Fruit fly (Drosophila melanogaster) whole organism, prepupa: ENCODE results near the gene CG34266.

ENCODE experiments used
- Blimp-1 ChIP-seq: fragments of 200-800 bp; sonication (Bioruptor generic); optimal IDR thresholded peaks from 3 replicates; lab custom pipeline; 2017; ENCODE audit warnings: missing biosample characterization, missing genetic modification characterization, mild to moderate bottlenecking, moderate library complexity, missing genetic modification reagents
- CG10631 ChIP-seq: fragments of 200-800 bp; sonication (Bioruptor generic); optimal IDR thresholded peaks from 2 replicates; lab custom pipeline; 2016; ENCODE audit warnings: missing biosample characterization, missing genetic modification characterization
- CG10669 ChIP-seq: fragments of 200-800 bp; sonication (Bioruptor generic); optimal IDR thresholded peaks from 3 replicates; lab custom pipeline; 2018; ENCODE audit warnings: missing biosample characterization, mild to moderate bottlenecking, missing genetic modification characterization, moderate library complexity
- CG11762 ChIP-seq: fragments of 200-800 bp; sonication (Bioruptor generic); optimal IDR thresholded peaks from 3 replicates; lab custom pipeline; 2016; ENCODE audit warnings: missing biosample characterization, missing genetic modification characterization; ENCODE audit not compliant: insufficient read depth
- CG11902 ChIP-seq: fragments of 200-800 bp; sonication (Bioruptor generic); optimal IDR thresholded peaks from 3 replicates; lab custom pipeline; 2016; ENCODE audit warnings: missing biosample characterization, missing genetic modification characterization
- CG15336 ChIP-seq: fragments of 200-800 bp; sonication (Bioruptor generic); IDR thresholded peaks from 2 replicates; pipeline ENCODE4 v1.3.6; 2022; ENCODE audit warnings: missing biosample characterization, missing genetic modification characterization
- CG1621 ChIP-seq: fragments of 200-800 bp; sonication (Bioruptor generic); optimal IDR thresholded peaks from 3 replicates; lab custom pipeline; 2018; ENCODE audit warnings: missing biosample characterization, mild to moderate bottlenecking, missing genetic modification characterization
- CG16779 ChIP-seq: fragments of 200-800 bp; sonication (Bioruptor generic); optimal IDR thresholded peaks from 3 replicates; lab custom pipeline; 2017; ENCODE audit warnings: missing biosample characterization, mild to moderate bottlenecking, missing genetic modification characterization
- CG3032 ChIP-seq: fragments of 200-800 bp; optimal IDR thresholded peaks from 2 replicates; lab custom pipeline; 2019; ENCODE audit warnings: missing biosample characterization, mild to moderate bottlenecking, missing genetic modification characterization, moderate library complexity
- CG31627 ChIP-seq: fragments of 200-800 bp; sonication (Bioruptor generic); optimal IDR thresholded peaks from 3 replicates; lab custom pipeline; 2016; ENCODE audit warnings: missing biosample characterization, missing genetic modification characterization
- CG32006 ChIP-seq: fragments of 200-800 bp; sonication (Bioruptor generic); optimal IDR thresholded peaks from 3 replicates; lab custom pipeline; 2017; ENCODE audit warnings: missing biosample characterization, mild to moderate bottlenecking, missing genetic modification characterization
- CG34406 ChIP-seq: fragments of 200-800 bp; sonication (Bioruptor generic); optimal IDR thresholded peaks from 3 replicates; lab custom pipeline; 2016; ENCODE audit warnings: missing biosample characterization, missing genetic modification characterization
- CG3919 ChIP-seq: fragments of 200-800 bp; sonication (Bioruptor generic); optimal IDR thresholded peaks from 3 replicates; lab custom pipeline; 2016; ENCODE audit warnings: missing biosample characterization, missing genetic modification characterization
- CG6163 ChIP-seq: fragments of 200-800 bp; sonication (Bioruptor generic); IDR thresholded peaks from 3 replicates; pipeline ENCODE4 v1.3.6; 2022; ENCODE audit warnings: missing biosample characterization, missing genetic modification characterization
- CG6276 ChIP-seq: fragments of 200-800 bp; sonication (Bioruptor generic); optimal IDR thresholded peaks from 2 replicates; lab custom pipeline; 2017; ENCODE audit warnings: missing biosample characterization, mild to moderate bottlenecking, missing genetic modification characterization
- CG6808 ChIP-seq: fragments of 200-800 bp; sonication (Bioruptor generic); optimal IDR thresholded peaks from 3 replicates; lab custom pipeline; 2017; ENCODE audit warnings: missing biosample characterization, missing genetic modification characterization, mild to moderate bottlenecking, moderate library complexity, missing genetic modification reagents
- CG6854 ChIP-seq: fragments of 200-800 bp; sonication (Bioruptor generic); optimal IDR thresholded peaks from 2 replicates; lab custom pipeline; 2017; ENCODE audit warnings: missing biosample characterization, mild to moderate bottlenecking, missing genetic modification characterization
- CG8119 ChIP-seq: fragments of 200-800 bp; sonication (Bioruptor generic); IDR thresholded peaks from 3 replicates; pipeline ENCODE4 v1.3.6; 2022; ENCODE audit warnings: missing biosample characterization, missing genetic modification characterization
- CG8319 ChIP-seq: fragments of 200-800 bp; sonication (Bioruptor generic); optimal IDR thresholded peaks from 3 replicates; lab custom pipeline; 2016; ENCODE audit warnings: missing biosample characterization, missing genetic modification characterization
- CG8632 ChIP-seq: fragments of 200-800 bp; sonication (Bioruptor generic); optimal IDR thresholded peaks from 3 replicates; lab custom pipeline; 2016; ENCODE audit warnings: missing biosample characterization, missing genetic modification characterization
- Eip78C ChIP-seq: fragments of 200-800 bp; sonication (Bioruptor generic); peaks from one replicate; lab custom pipeline; 2016; ENCODE audit warnings: missing biosample characterization, missing genetic modification characterization
- Eip93F ChIP-seq: fragments of 200-800 bp; sonication (Bioruptor generic); optimal IDR thresholded peaks from 2 replicates; lab custom pipeline; 2016; ENCODE audit warnings: missing biosample characterization, mild to moderate bottlenecking, missing genetic modification characterization
- Ets21C ChIP-seq: fragments of 200-800 bp; sonication (Bioruptor generic); optimal IDR thresholded peaks from 3 replicates; lab custom pipeline; 2016; ENCODE audit warnings: missing biosample characterization, missing genetic modification characterization
- Hr38 ChIP-seq: sonication (Bioruptor generic); optimal IDR thresholded peaks from 2 replicates; lab custom pipeline; 2016; ENCODE audit warnings: missing biosample characterization, missing genetic modification characterization
- Hr39 ChIP-seq: fragments of 200-800 bp; sonication (Bioruptor generic); optimal IDR thresholded peaks from 2 replicates; lab custom pipeline; 2016; ENCODE audit warnings: missing biosample characterization, missing genetic modification characterization
- Hr4 ChIP-seq: fragments of 200-800 bp; sonication (Bioruptor generic); optimal IDR thresholded peaks from 3 replicates; lab custom pipeline; 2016; ENCODE audit warnings: missing biosample characterization, missing genetic modification characterization
- Met ChIP-seq: fragments of 200-800 bp; sonication (Bioruptor generic); optimal IDR thresholded peaks from 3 replicates; lab custom pipeline; 2016; ENCODE audit warnings: missing biosample characterization, missing genetic modification characterization
- OdsH ChIP-seq: fragments of 200-800 bp; sonication (Bioruptor generic); optimal IDR thresholded peaks from 3 replicates; lab custom pipeline; 2016; ENCODE audit warnings: missing biosample characterization, missing genetic modification characterization
- Smox ChIP-seq: fragments of 200-800 bp; sonication (Bioruptor generic); optimal IDR thresholded peaks from 3 replicates; lab custom pipeline; 2016; ENCODE audit warnings: missing biosample characterization, missing genetic modification characterization
- achi ChIP-seq: fragments of 200-800 bp; sonication (Bioruptor generic); optimal IDR thresholded peaks from 3 replicates; lab custom pipeline; 2016; ENCODE audit warnings: missing biosample characterization, missing genetic modification characterization
- acj6 ChIP-seq: fragments of 200-800 bp; sonication (Bioruptor generic); optimal IDR thresholded peaks from 3 replicates; lab custom pipeline; 2016; ENCODE audit warnings: missing biosample characterization, missing genetic modification characterization
- cyc ChIP-seq: fragments of 200-800 bp; sonication (Bioruptor generic); optimal IDR thresholded peaks from 3 replicates; lab custom pipeline; 2016; ENCODE audit warnings: missing biosample characterization, missing genetic modification characterization
- dac ChIP-seq: fragments of 200-800 bp; sonication (Bioruptor generic); optimal IDR thresholded peaks from 2 replicates; lab custom pipeline; 2017; ENCODE audit warnings: missing biosample characterization, mild to moderate bottlenecking, missing genetic modification characterization
- dsx ChIP-seq: fragments of 200-800 bp; optimal IDR thresholded peaks from 3 replicates; lab custom pipeline; 2019; ENCODE audit warnings: missing biosample characterization, mild to moderate bottlenecking, missing genetic modification characterization, moderate library complexity; ENCODE audit not compliant: poor library complexity, severe bottlenecking
- eg ChIP-seq: fragments of 200-800 bp; sonication (Bioruptor generic); IDR thresholded peaks from 3 replicates; pipeline ENCODE4 v1.3.6; 2022; ENCODE audit warnings: missing biosample characterization, missing genetic modification characterization
- fd59A ChIP-seq: fragments of 200-800 bp; sonication (Bioruptor generic); optimal IDR thresholded peaks from 2 replicates; lab custom pipeline; 2017; ENCODE audit warnings: missing biosample characterization, mild to moderate bottlenecking, missing genetic modification characterization, missing genetic modification reagents
- fd85E ChIP-seq: fragments of 200-800 bp; sonication (Bioruptor generic); optimal IDR thresholded peaks from 3 replicates; lab custom pipeline; 2016; ENCODE audit warnings: missing biosample characterization, missing genetic modification characterization
- fkh ChIP-seq: fragments of 200-800 bp; sonication (Bioruptor generic); optimal IDR thresholded peaks from 3 replicates; lab custom pipeline; 2017; ENCODE audit warnings: missing biosample characterization, mild to moderate bottlenecking, missing genetic modification characterization, moderate library complexity
- lz ChIP-seq: fragments of 200-800 bp; sonication (Bioruptor generic); optimal IDR thresholded peaks from 3 replicates; lab custom pipeline; 2016; ENCODE audit warnings: missing biosample characterization, missing genetic modification characterization
- salr ChIP-seq, 2 experiments: fragments of 200-800 bp; sonication (Bioruptor generic); optimal IDR thresholded peaks; 3 replicates each; lab custom pipeline; 2016 to 2018; ENCODE audit warnings: missing biosample characterization in 2 of 2, missing genetic modification characterization in 2 of 2, mild to moderate bottlenecking in 1 of 2
- ss ChIP-seq, 2 experiments: fragments of 200-800 bp; sonication (Bioruptor generic); optimal IDR thresholded peaks; 2 replicates in 1 of 2; 3 replicates in 1 of 2; lab custom pipeline; 2017 to 2018; ENCODE audit warnings: mild to moderate bottlenecking in 2 of 2, missing biosample characterization in 2 of 2, missing genetic modification characterization in 2 of 2, moderate library complexity in 1 of 2
- svp ChIP-seq: fragments of 200-800 bp; sonication (Bioruptor generic); peaks from one replicate; lab custom pipeline; 2016; ENCODE audit warnings: missing biosample characterization, missing genetic modification characterization
- topi ChIP-seq: fragments of 200-800 bp; sonication (Bioruptor generic); optimal IDR thresholded peaks from 3 replicates; lab custom pipeline; 2016; ENCODE audit warnings: missing biosample characterization, missing genetic modification characterization
- vri ChIP-seq: fragments of 200-800 bp; sonication (Bioruptor generic); optimal IDR thresholded peaks from 3 replicates; lab custom pipeline; 2016; ENCODE audit warnings: missing biosample characterization, mild to moderate bottlenecking, missing genetic modification characterization

Gene CG34266

DNA sequence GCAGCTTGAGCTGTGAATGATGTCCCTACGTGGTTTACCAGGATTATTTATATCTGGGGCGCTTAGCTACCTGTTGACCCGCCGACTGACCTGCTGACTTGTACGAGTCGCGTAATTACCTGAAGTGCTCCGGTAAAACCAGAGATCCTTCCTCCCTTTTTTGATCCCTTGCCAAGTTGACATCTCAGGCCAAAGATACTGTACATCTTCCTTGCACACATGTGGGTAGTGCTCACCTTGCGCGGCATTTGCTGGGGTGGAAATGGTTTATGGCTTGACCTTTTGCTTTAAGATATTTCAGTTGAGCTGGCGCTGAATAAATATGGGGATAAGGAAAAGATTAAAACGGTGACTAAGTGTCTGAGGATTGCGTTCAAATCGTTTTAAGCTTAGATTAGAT is 17.2 kb downstream of the CG34266 start, which contains the start of gene CG15876:
Gene CG15876 (minus strand): TSS at position 23 of the 400 bp plus-strand sequence.
- TF ChIP-seq CG3919 (GFP tag; lab: Kevin White, UChicago) (no peak), CG1621 (no peak), Met (GFP tag; lab: Kevin White, UChicago) (no peak), CG6808 (no peak), CG6854 (no peak), CG10669 (no peak), lz (GFP tag; lab: Kevin White, UChicago) (no peak)
- TF ChIP-seq, all 60 proteins: peak for 0

DNA sequence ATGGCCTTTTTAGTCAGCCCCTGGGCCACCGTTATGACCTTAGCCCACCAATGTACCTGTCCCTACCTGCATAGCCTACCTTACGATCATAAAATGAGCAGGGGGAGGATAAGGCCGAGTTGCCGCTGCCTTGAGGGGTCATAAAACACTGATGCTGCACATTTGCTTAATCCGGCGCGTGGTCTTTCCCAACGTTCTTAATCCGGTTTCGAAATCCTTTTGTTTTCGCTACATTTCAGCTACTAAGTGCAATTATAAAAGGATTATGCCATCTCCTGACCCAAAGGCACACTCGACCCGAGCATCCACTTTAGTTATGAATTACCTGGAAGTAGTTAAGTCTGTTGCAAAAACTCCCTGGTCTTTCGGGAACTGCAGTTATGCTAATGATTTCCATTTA is 18.7 kb downstream of the CG34266 start:
- no peak for TF ChIP-seq Smox (GFP tag; lab: Kevin White, UChicago)
- TF ChIP-seq fkh (GFP tag; lab: Kevin White, UChicago): no peak

DNA sequence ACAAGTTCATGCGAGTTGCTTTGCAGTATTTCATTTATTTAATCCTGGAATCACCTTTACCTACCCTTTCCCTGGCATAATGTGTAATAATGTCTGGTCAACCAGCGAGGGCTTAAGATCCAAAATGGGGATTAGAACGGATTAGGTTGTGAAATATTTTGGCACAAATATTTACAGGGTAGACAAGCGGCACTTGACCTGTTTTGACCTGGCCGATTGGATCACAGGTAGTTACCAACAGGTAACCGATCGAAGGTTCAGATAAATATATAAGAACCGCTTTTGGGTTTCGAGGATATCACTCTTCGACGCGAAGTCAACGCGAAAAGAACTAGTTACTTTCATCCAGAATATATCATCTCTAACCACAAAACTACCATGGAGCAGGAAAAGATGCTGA is 19.7 kb downstream of the CG34266 start, which contains the start of gene CG13713:
Gene CG13713 (plus strand): TSS at position 301 of the 400 bp plus-strand sequence.
- TF ChIP-seq Hr39 (GFP tag; lab: Kevin White, UChicago) (no peak), Hr4 (GFP tag; lab: Kevin White, UChicago) (no peak), CG34406 (GFP tag; lab: Kevin White, UChicago) (no peak), CG10631 (no peak), fd59A (GFP tag; lab: Kevin White, UChicago) (no peak), achi (GFP tag; lab: Kevin White, UChicago) (no peak), CG6163 (GFP tag; lab: Robert Waterston, UW) (no peak), Ets21C (GFP tag; lab: Kevin White, UChicago) (no peak), CG11762 (GFP tag; lab: Kevin White, UChicago) (no peak), vri (GFP tag; lab: Kevin White, UChicago) (no peak), CG3919 (GFP tag; lab: Kevin White, UChicago) (no peak), svp (GFP tag; lab: Kevin White, UChicago) (no peak), ss (GFP tag; optimal IDR thresholded peaks at IDR 0.05; lab: Kevin White, UChicago) (no peak), acj6 (GFP tag; lab: Kevin White, UChicago) (no peak), cyc (GFP tag; lab: Kevin White, UChicago) (no peak), dac (GFP tag; lab: Kevin White, UChicago) (no peak), Blimp-1 (GFP tag; lab: Kevin White, UChicago) (no peak)
- TF ChIP-seq, all 60 proteins: peak for 0

DNA sequence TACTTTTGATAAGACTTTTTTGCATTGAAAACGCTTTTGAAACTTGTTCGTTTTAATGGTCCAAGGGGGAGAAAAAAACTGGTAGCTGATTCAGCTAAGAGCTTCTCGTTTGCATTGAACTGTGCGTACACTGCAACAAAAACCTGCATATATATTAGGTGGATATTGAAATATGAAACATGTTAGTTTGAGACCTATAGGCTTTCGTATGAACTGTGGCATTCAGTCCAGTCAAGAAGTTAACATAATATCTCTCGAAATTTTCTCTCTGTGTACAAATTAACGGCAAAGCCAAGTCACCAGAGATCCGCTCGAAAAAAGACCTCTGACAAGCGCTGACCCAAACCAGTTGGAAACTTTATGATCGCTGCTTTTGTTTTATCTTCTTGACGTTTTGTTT is 20.4 kb downstream of the CG34266 start:
- TF ChIP-seq Eip93F (GFP tag; lab: Kevin White, UChicago): no peak
- TF ChIP-seq salr (GFP tag; optimal IDR thresholded peaks at IDR 0.05; lab: Kevin White, UChicago): peak; percentile 67 to 68
- TF ChIP-seq CG8319 (GFP tag; lab: Kevin White, UChicago): peak; percentile 86
- TF ChIP-seq fd59A (GFP tag; lab: Kevin White, UChicago): peak; percentile 73
- no peak for TF ChIP-seq dsx (GFP tag; lab: Kevin White, UChicago)
- TF ChIP-seq fd85E (GFP tag; lab: Kevin White, UChicago): peak; percentile 77
- peak; percentile 94 for TF ChIP-seq CG31627 (GFP tag; lab: Kevin White, UChicago)
- TF ChIP-seq Blimp-1 (GFP tag; lab: Kevin White, UChicago): peak; percentile 64
- TF ChIP-seq CG3032 (tag; lab: Kevin White, UChicago): peak; percentile 64
- TF ChIP-seq eg (GFP tag; lab: Robert Waterston, UW): peak; percentile 92
- TF ChIP-seq topi (GFP tag; lab: Kevin White, UChicago): peak; percentile 93
- peak; percentile 89 for TF ChIP-seq CG8632 (GFP tag; lab: Kevin White, UChicago)
- peak; percentile 79 for TF ChIP-seq CG11762 (GFP tag; lab: Kevin White, UChicago)
- no peak for TF ChIP-seq Hr38 (GFP tag; lab: Kevin White, UChicago)
- TF ChIP-seq achi (GFP tag; lab: Kevin White, UChicago): peak; percentile 88
- peak; percentile 87 for TF ChIP-seq CG11902 (GFP tag; lab: Kevin White, UChicago)
- peak; percentile 92 for TF ChIP-seq acj6 (GFP tag; lab: Kevin White, UChicago)
- TF ChIP-seq Hr39 (GFP tag; lab: Kevin White, UChicago): peak; percentile 93
- peak; percentile 89 for TF ChIP-seq CG15336 (GFP tag; lab: Robert Waterston, UW)
- TF ChIP-seq CG1621: peak; percentile 64
- peak; percentile 36 for TF ChIP-seq CG16779 (tag; lab: Kevin White, UChicago)
- TF ChIP-seq Eip78C (GFP tag; lab: Kevin White, UChicago): peak; percentile 85
- TF ChIP-seq OdsH (GFP tag; lab: Kevin White, UChicago): peak; percentile 91
- TF ChIP-seq CG32006 (GFP tag; lab: Kevin White, UChicago): peak; percentile 91
- TF ChIP-seq Ets21C (GFP tag; lab: Kevin White, UChicago): peak; percentile 78
- TF ChIP-seq CG8119 (GFP tag; lab: Robert Waterston, UW): peak; percentile 88
- peak; percentile 95 for TF ChIP-seq CG3919 (GFP tag; lab: Kevin White, UChicago)
- TF ChIP-seq CG6808: peak; percentile 73
- TF ChIP-seq CG6163 (GFP tag; lab: Robert Waterston, UW): peak; percentile 95
- TF ChIP-seq CG6276 (GFP tag; lab: Kevin White, UChicago): peak; percentile 87
